Worm (Caenorhabditis elegans): Measurements from ENCODE around the gene cnk-1.

The cnk-1 gene

DNA sequence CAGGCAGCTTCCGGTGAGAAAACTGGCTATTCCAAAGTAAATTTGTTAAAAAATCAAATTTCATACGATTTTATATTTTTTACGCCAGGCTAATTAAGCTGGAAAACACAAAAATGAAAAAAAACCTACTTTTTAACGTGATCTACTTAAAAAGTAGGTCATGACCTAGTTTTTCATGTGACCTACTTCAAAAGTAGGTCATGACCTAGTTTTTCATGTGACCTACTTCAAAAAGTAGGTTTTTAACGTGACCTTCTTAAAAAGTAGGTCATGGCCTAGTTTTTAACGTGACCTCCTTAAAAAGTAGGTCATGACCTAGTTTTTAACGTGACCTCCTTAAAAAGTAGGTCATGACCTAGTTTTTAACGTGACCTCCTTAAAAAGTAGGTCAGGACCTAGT, 45.6 kb downstream of the cnk-1 start:
- peak; percentile 93 for TF ChIP-seq nhr-85 (tag)

DNA sequence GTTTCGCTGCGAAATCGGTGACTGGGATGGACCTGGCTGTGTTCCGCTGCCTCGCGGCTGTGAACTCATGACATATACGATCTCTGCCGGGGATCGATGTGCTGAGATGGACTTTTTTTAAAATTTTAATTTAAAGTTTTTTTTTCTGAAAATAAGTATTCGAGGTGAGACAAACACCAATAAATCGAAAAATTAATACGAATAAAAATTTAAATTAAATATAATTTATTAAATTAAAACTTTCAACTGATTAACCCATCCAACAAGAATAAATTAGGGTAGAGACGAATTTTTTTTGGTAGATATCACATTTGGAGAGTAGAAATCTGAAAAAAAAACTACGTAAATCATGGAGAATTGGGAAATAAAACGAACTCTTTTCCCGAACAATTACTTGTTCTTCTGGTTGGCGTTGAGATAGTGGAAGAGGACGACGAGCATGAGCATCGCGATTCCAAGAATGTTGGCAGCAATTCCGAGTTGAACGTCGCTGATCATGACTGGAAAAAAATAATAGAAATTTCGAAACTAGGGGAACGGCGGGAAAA, 47.1 kb downstream of the cnk-1 start, which contains the start of the genes unc-50 and ostf-4:
TSS of gene unc-50 (minus strand) at position 101 of the 548 bp plus-strand sequence.
TSS of gene ostf-4 (minus strand) at position 498 of the 548 bp plus-strand sequence.
- TF ChIP-seq unc-62 (GFP tag; optimal IDR thresholded peaks at IDR 0.05) (no peak), lin-39 (tag; optimal IDR thresholded peaks at IDR 0.05) (no peak), nhr-11 (tag; optimal IDR thresholded peaks at IDR 0.05) (no peak), lsy-2 (tag; optimal IDR thresholded peaks at IDR 0.05) (no peak), egl-13 (tag; optimal IDR thresholded peaks at IDR 0.05) (no peak)

DNA sequence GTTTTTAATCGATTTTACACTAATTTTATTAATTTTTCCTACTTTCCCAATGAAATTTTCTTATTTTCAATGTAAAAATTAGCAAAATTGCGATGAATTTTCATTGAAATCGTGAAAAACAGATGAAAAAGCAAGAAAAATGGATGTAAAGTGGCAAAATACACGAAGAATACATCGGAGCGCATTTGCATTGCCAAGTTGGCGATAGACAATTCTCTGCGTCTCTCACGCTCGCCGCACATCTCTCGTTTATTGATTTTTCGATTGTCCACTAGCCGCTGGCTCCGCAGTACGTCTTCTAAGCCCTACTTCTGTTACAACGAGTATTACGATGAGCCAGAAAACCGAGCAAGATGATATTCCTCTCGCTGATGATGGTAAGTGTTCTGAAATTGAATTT, 47.7 kb downstream of the cnk-1 start, which contains the start of gene unc-69:
TSS of gene unc-69 (plus strand) at position 185 of the 400 bp plus-strand sequence.
- TF ChIP-seq hpl-2 (GFP tag; optimal IDR thresholded peaks at IDR 0.05) (no peak), dsc-1 (tag; optimal IDR thresholded peaks at IDR 0.05) (peak; percentile 48), swsn-7 (tag; optimal IDR thresholded peaks at IDR 0.05) (peak; percentile 63), ztf-11 (tag; optimal IDR thresholded peaks at IDR 0.05) (peak in 1 of 2 experiments; percentile 3), nhr-71 (tag; optimal IDR thresholded peaks at IDR 0.05) (peak; percentile 70), C16A3.4 (tag; optimal IDR thresholded peaks at IDR 0.05) (peak; percentile 0), fkh-8 (tag; optimal IDR thresholded peaks at IDR 0.05) (peak; percentile 12), unc-86 (tag; optimal IDR thresholded peaks at IDR 0.05) (peak; percentile 61), tlp-1 (tag; optimal IDR thresholded peaks at IDR 0.05) (no peak), lsy-2 (tag; optimal IDR thresholded peaks at IDR 0.05) (peak; percentile 66 to 79), lin-39 (tag; optimal IDR thresholded peaks at IDR 0.05) (peak; percentile 0), mab-9 (GFP tag; IDR thresholded peaks at IDR 0.05) (no peak), mep-1 (tag; optimal IDR thresholded peaks at IDR 0.05) (peak; percentile 69), isw-1 (GFP tag; IDR thresholded peaks at IDR 0.05) (peak; percentile 43), sptf-1 (tag; optimal IDR thresholded peaks at IDR 0.05) (no peak), sox-4 (tag; optimal IDR thresholded peaks at IDR 0.05) (no peak), egl-13 (tag; optimal IDR thresholded peaks at IDR 0.05) (peak; percentile 33), ceh-8 (GFP tag; optimal IDR thresholded peaks at IDR 0.05) (no peak), irx-1 (tag; optimal IDR thresholded peaks at IDR 0.05) (peak; percentile 6), zip-4 (GFP tag; optimal IDR thresholded peaks at IDR 0.05) (no peak), nhr-20 (tag; optimal IDR thresholded peaks at IDR 0.05) (peak; percentile 44), nhr-90 (tag; optimal IDR thresholded peaks at IDR 0.05; ENCODE audit: poor library complexity) (no peak), tbx-2 (tag; optimal IDR thresholded peaks at IDR 0.05) (peak; percentile 65), lin-35 (GFP tag; optimal IDR thresholded peaks at IDR 0.05) (peak; percentile 74 to 78), efl-1 (optimal IDR thresholded peaks at IDR 0.05) (peak; percentile 77 to 78), efl-1 (GFP tag; optimal IDR thresholded peaks at IDR 0.05 in 1 of 2) (peak; percentile 67 to 96), pqm-1 (tag; optimal IDR thresholded peaks at IDR 0.05) (no peak), elt-3 (tag; optimal IDR thresholded peaks at IDR 0.05) (peak in 1 of 6 experiments; percentile 11), ceh-82 (tag; optimal IDR thresholded peaks at IDR 0.05) (peak; percentile 11 to 79 (median 43)), snu-23 (GFP tag; optimal IDR thresholded peaks at IDR 0.05) (peak; percentile 73), ceh-63 (GFP tag; optimal IDR thresholded peaks at IDR 0.05) (no peak), rnt-1 (tag; optimal IDR thresholded peaks at IDR 0.05) (peak; percentile 59), F16B12.6 (tag; optimal IDR thresholded peaks at IDR 0.05) (peak; percentile 52), lin-14 (GFP tag; optimal IDR thresholded peaks at IDR 0.05) (peak; percentile 72), jun-1 (tag; optimal IDR thresholded peaks at IDR 0.05) (peak; percentile 39), lin-15B (tag; optimal IDR thresholded peaks at IDR 0.05) (peak; percentile 63), nhr-19 (GFP tag; conservative IDR thresholded peaks at IDR 0.05) (peak; percentile 48), pax-3 (tag; optimal IDR thresholded peaks at IDR 0.05) (no peak), egl-27 (tag; optimal IDR thresholded peaks at IDR 0.05) (no peak), snpc-4 (tag; optimal IDR thresholded peaks at IDR 0.05) (peak; percentile 31), dpl-1 (GFP tag; optimal IDR thresholded peaks at IDR 0.05) (peak; percentile 47 to 68 (median 64)), xbp-1 (tag; optimal IDR thresholded peaks at IDR 0.05) (peak; percentile 85), nhr-85 (tag) (peak; percentile 78), nhr-47 (tag; optimal IDR thresholded peaks at IDR 0.05) (peak; percentile 69), ets-5 (GFP tag; IDR thresholded peaks at IDR 0.05) (no peak)

Data from whole organism, L1 larva.